Worm (Caenorhabditis elegans) whole organism, L3 larva: Measurements from ENCODE around the gene mboa-6.

ENCODE experiments used
- R02D3.7 ChIP-seq: fragments of 150-350 bp; optimal IDR thresholded peaks from 2 replicates; lab custom pipeline; 2014; ENCODE audit warnings: missing biosample characterization, missing genetic modification characterization
- ceh-16 ChIP-seq: sonication (generic microtip); optimal IDR thresholded peaks from 2 replicates; lab custom pipeline; 2017; ENCODE audit warnings: missing biosample characterization, missing genetic modification characterization
- ceh-28 ChIP-seq: fragments of 150-350 bp; optimal IDR thresholded peaks from 2 replicates; lab custom pipeline; 2014; ENCODE audit warnings: missing biosample characterization, missing genetic modification reagents, missing genetic modification characterization
- daf-12 ChIP-seq: fragments of 150-350 bp; optimal IDR thresholded peaks from 2 replicates; lab custom pipeline; 2014; ENCODE audit warnings: missing biosample characterization, missing genetic modification reagents, missing genetic modification characterization
- egl-27 ChIP-seq: sonication (generic microtip); optimal IDR thresholded peaks from 4 replicates; lab custom pipeline; 2017; ENCODE audit warnings: missing biosample characterization, missing genetic modification reagents, missing genetic modification characterization
- elt-1 ChIP-seq: fragments of 150-350 bp; optimal IDR thresholded peaks from 2 replicates; lab custom pipeline; 2014; ENCODE audit warnings: missing biosample characterization, missing genetic modification characterization
- elt-2 ChIP-seq: sonication (generic microtip); optimal IDR thresholded peaks from 2 replicates; lab custom pipeline; 2016; ENCODE audit warnings: missing genetic modification reagents, mild to moderate bottlenecking, missing genetic modification characterization, missing compliant biosample characterization
- elt-3 ChIP-seq, 3 experiments: fragments of 150-350 bp in 1 of 3; sonication (generic microtip) in 2 of 3; optimal IDR thresholded peaks; 2 replicates in 2 of 3; 4 replicates in 1 of 3; lab custom pipeline; 2014 to 2017; ENCODE audit warnings: missing biosample characterization in 3 of 3, missing genetic modification characterization in 3 of 3
- fkh-2 ChIP-seq: fragments of 150-350 bp; optimal IDR thresholded peaks from 2 replicates; lab custom pipeline; 2014; ENCODE audit warnings: missing biosample characterization, missing genetic modification reagents, missing genetic modification characterization
- fos-1 ChIP-seq: fragments of 150-350 bp; optimal IDR thresholded peaks from 2 replicates; lab custom pipeline; 2014; ENCODE audit warnings: missing biosample characterization, missing genetic modification characterization
- hmg-11 ChIP-seq: sonication (generic microtip); optimal IDR thresholded peaks from 2 replicates; lab custom pipeline; 2016; ENCODE audit warnings: missing genetic modification characterization, missing compliant biosample characterization
- jun-1 ChIP-seq: fragments of 150-350 bp; optimal IDR thresholded peaks from 2 replicates; lab custom pipeline; 2014; ENCODE audit warnings: missing biosample characterization, missing genetic modification reagents, missing genetic modification characterization
- lin-15B ChIP-seq: fragments of 150-350 bp; optimal IDR thresholded peaks from 2 replicates; lab custom pipeline; 2014; ENCODE audit warnings: missing biosample characterization, missing genetic modification characterization
- lin-39 ChIP-seq: fragments of 150-350 bp; optimal IDR thresholded peaks from 2 replicates; lab custom pipeline; 2018; ENCODE audit warnings: missing biosample characterization, missing genetic modification reagents, missing genetic modification characterization
- nfya-1 ChIP-seq: sonication (generic microtip); optimal IDR thresholded peaks from 2 replicates; lab custom pipeline; 2017; ENCODE audit warnings: missing genetic modification characterization, mild to moderate bottlenecking, missing compliant biosample characterization, antibody characterized with exemption, moderate library complexity; ENCODE audit not compliant: insufficient read depth
- nhr-12 ChIP-seq: fragments of 150-350 bp; optimal IDR thresholded peaks from 2 replicates; lab custom pipeline; 2014; ENCODE audit warnings: missing biosample characterization, missing genetic modification characterization
- nhr-23 ChIP-seq: fragments of 150-350 bp; optimal IDR thresholded peaks from 2 replicates; lab custom pipeline; 2014; ENCODE audit warnings: missing biosample characterization, missing genetic modification reagents, missing genetic modification characterization
- nhr-25 ChIP-seq: sonication (generic microtip); optimal IDR thresholded peaks from 2 replicates; lab custom pipeline; 2017; ENCODE audit warnings: missing biosample characterization, missing genetic modification characterization
- nhr-43 ChIP-seq: sonication (generic microtip); optimal IDR thresholded peaks from 2 replicates; lab custom pipeline; 2016; ENCODE audit warnings: mild to moderate bottlenecking, missing genetic modification characterization, missing compliant biosample characterization; ENCODE audit not compliant: poor library complexity, severe bottlenecking
- nhr-67 ChIP-seq: fragments of 150-350 bp; optimal IDR thresholded peaks from 2 replicates; lab custom pipeline; 2014; ENCODE audit warnings: missing biosample characterization, missing genetic modification characterization
- nhr-76 ChIP-seq: fragments of 150-350 bp; sonication (generic microtip); optimal IDR thresholded peaks from 5 replicates; lab custom pipeline; 2014; ENCODE audit warnings: missing biosample characterization, missing genetic modification characterization
- nhr-77 ChIP-seq: fragments of 150-350 bp; optimal IDR thresholded peaks from 2 replicates; lab custom pipeline; 2014; ENCODE audit warnings: missing biosample characterization, missing genetic modification characterization
- pha-4 ChIP-seq: fragments of 150-350 bp; optimal IDR thresholded peaks from 2 replicates; lab custom pipeline; 2014; ENCODE audit warnings: missing biosample characterization, missing genetic modification reagents, missing genetic modification characterization
- pqm-1 ChIP-seq: fragments of 150-350 bp; optimal IDR thresholded peaks from 2 replicates; lab custom pipeline; 2017; ENCODE audit warnings: missing biosample characterization, missing genetic modification characterization, inconsistent platforms
- snpc-4 ChIP-seq: fragments of 150-350 bp; optimal IDR thresholded peaks from 2 replicates; lab custom pipeline; 2014; ENCODE audit warnings: missing biosample characterization, missing genetic modification characterization
- tbx-2 ChIP-seq: sonication (generic microtip); optimal IDR thresholded peaks from 2 replicates; lab custom pipeline; 2016; ENCODE audit warnings: mild to moderate bottlenecking, missing genetic modification characterization, missing compliant biosample characterization
- unc-39 ChIP-seq: sonication (generic microtip); optimal IDR thresholded peaks from 4 replicates; lab custom pipeline; 2017; ENCODE audit warnings: missing biosample characterization, missing genetic modification characterization
- zag-1 ChIP-seq: fragments of 150-350 bp; optimal IDR thresholded peaks from 2 replicates; lab custom pipeline; 2014; ENCODE audit warnings: missing biosample characterization, missing genetic modification characterization

Gene mboa-6

DNA sequence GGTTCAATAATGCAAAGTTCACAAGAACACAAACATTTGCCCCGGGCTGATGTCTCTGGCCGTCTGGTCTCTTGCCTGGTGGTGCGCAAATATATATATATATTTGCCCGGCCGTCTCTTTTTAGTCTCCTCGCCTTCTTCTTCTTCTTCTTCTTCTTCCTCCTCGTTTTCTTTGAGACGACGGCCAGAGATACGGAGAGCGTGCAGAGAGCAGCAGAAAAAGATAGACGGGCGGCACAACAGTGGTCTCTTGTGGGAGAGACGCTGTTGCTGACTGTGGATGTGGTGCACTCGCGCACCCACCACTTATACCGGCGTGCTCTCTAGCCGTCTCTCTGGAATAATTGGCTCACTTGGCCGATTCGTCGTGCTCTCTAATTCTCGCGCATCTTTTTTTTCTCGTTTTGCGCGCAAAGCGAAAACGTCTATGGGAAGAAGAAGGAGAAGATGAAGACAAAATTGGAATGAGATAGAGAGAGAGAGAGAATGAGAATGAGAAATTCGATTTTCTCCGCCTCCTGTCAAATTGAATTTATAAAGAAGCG is 40.5 kb downstream of the mboa-6 start (continued):
- TF ChIP-seq ceh-16 (tag; lab: Kevin White, UChicago): no peak

DNA sequence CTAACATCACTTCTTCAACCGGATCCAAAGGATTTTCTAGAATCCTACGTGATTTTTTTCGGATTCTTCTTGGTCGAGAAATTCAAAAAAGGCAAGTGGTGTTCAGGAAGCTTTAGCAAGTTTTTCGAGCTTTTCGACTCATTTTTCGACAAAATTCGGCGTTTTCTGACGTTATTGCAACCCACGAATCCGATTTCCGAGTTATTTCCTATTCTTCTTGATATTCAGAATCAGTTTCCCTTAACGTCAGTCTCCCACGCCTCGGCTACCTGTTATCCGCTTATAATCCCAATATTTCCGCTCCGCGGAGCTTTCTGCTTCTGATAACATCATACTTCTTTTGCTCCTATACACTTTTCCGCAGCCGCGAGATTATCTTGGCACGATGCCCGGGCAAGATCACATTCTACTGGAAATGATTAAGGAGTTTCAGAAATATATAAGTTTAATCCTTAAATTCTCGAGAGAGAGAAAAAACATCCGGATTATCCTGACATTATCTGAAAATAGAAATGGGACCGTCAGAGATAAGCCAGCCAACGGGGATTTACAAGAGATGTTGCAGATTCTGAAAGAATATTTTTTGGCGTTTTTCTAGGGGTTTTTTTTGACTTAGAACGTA is 43.3 kb downstream of the mboa-6 start:
- TF ChIP-seq egl-27 (tag; lab: Kevin White, UChicago): no peak
- no peak for TF ChIP-seq ceh-28
- TF ChIP-seq snpc-4 (tag; lab: Kevin White, UChicago): no peak
- no peak for TF ChIP-seq daf-12
- no peak for TF ChIP-seq lin-39 (tag; lab: Kevin White, UChicago)
- no peak for TF ChIP-seq jun-1 (tag; lab: Kevin White, UChicago)
- no peak for TF ChIP-seq fos-1 (tag; lab: Kevin White, UChicago)
- no peak for TF ChIP-seq R02D3.7 (tag; lab: Kevin White, UChicago)
- TF ChIP-seq nhr-77 (tag; lab: Kevin White, UChicago): no peak

DNA sequence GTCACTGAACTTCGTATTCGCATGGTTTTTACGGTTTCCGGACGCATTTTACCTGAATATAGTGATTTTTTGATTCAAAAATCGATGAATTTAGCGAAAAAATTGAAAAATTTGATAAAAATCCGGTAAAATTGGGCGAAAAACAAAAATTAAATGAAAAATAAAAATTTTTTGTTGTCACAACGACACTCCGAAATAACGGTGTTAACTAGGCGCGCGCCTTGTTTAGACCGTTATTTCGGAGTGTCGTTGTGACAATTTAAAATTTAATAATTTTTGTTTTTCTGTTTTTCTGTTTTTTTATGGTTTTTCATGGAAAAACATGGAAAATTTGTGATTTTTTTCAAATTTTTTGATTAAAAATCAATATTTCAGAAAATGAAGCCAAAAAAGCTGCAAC is 56.2 kb downstream of the mboa-6 start, which contains the start of the genes B0524.6 and pqn-41:
Gene B0524.6, minus strand, starts transcription at position 52 of the 400 bp plus-strand sequence.
Gene pqn-41, plus strand, starts transcription at position 370 of the 400 bp plus-strand sequence.
- TF ChIP-seq unc-39 (tag; lab: Kevin White, UChicago) (no peak), snpc-4 (tag; lab: Kevin White, UChicago) (peak; percentile 54), pqm-1 (tag; lab: Kevin White, UChicago) (peak; percentile 7), nhr-76 (tag; lab: Kevin White, UChicago) (no peak), egl-27 (tag; lab: Kevin White, UChicago) (no peak), tbx-2 (tag; lab: Kevin White, UChicago) (no peak), lin-39 (tag; lab: Kevin White, UChicago) (peak; percentile 36), hmg-11 (tag; lab: Kevin White, UChicago) (peak; percentile 8), nfya-1 (peak; percentile 61), R02D3.7 (tag; lab: Kevin White, UChicago) (no peak), jun-1 (tag; lab: Kevin White, UChicago) (no peak), nhr-23 (tag; lab: Kevin White, UChicago) (peak; percentile 75), lin-15B (tag; lab: Kevin White, UChicago) (peak; percentile 74), pha-4 (tag; lab: Kevin White, UChicago) (peak; percentile 85)
- TF ChIP-seq, all 47 proteins: peak for 8

DNA sequence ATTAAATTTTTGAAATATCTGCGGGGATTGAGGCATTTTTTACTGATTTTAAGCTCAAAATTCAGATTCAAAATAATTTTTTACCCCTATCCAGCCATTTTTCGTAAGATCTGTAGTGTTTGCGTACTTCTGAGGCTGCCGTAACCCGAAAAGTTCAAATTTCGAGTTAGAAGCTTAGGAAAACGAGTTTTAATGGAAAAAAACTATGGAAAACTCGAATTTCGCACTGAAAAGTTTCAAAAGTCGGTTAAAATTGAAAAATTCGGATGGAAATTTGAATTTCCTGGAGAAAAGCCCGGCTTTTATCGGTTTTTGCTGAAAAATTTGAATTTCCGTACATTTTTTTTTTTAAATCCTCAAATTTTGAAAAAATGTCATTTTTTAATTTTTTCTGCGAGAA is 57.8 kb downstream of the mboa-6 start:
- TF ChIP-seq ceh-16 (tag; lab: Kevin White, UChicago): no peak
- no peak for TF ChIP-seq nhr-67 (tag; lab: Kevin White, UChicago)
- no peak for TF ChIP-seq elt-1 (tag; lab: Kevin White, UChicago)
- no peak for TF ChIP-seq daf-12
- TF ChIP-seq lin-39 (tag; lab: Kevin White, UChicago): no peak
- no peak for TF ChIP-seq nhr-25 (tag; lab: Kevin White, UChicago)
- TF ChIP-seq tbx-2 (tag; lab: Kevin White, UChicago): no peak
- no peak for TF ChIP-seq zag-1 (tag; lab: Kevin White, UChicago)
- no peak for TF ChIP-seq nhr-23 (tag; lab: Kevin White, UChicago)
- TF ChIP-seq nhr-43 (tag; lab: Kevin White, UChicago): no peak
- no peak for TF ChIP-seq egl-27 (tag; lab: Kevin White, UChicago)
- TF ChIP-seq nhr-76 (tag; lab: Kevin White, UChicago): no peak
- TF ChIP-seq elt-2 (tag; lab: Kevin White, UChicago): no peak
- no peak for TF ChIP-seq fkh-2 (tag; lab: Kevin White, UChicago)
- no peak for TF ChIP-seq nhr-12 (tag; lab: Kevin White, UChicago)
- no peak for TF ChIP-seq elt-3 (tag; optimal IDR thresholded peaks at IDR 0.05; lab: Kevin White, UChicago)
